Fruit fly (Drosophila melanogaster) whole organism, embryonic: ENCODE results near the gene CG12289.

Experiments used
- Ada2b ChIP-seq: fragments of 200-800 bp; sonication (Bioruptor generic); IDR thresholded peaks from 2 replicates; pipeline ENCODE4 v1.3.6; 2022; ENCODE audit warnings: missing biosample characterization, missing genetic modification characterization
- Atf3 ChIP-seq: fragments of 200-800 bp; sonication (Bioruptor generic); optimal IDR thresholded peaks from 3 replicates; lab custom pipeline; 2016; ENCODE audit warnings: missing biosample characterization, missing genetic modification characterization
- Atf6 ChIP-seq: fragments of 200-800 bp; sonication (Bioruptor generic); IDR thresholded peaks from 2 replicates; pipeline ENCODE4 v1.3.6; 2022; ENCODE audit warnings: missing biosample characterization, missing genetic modification characterization
- BEAF-32 ChIP-seq: fragments of 200-800 bp; sonication (Bioruptor generic); optimal IDR thresholded peaks from 3 replicates; lab custom pipeline; 2017; ENCODE audit warnings: missing biosample characterization, missing genetic modification characterization, mild to moderate bottlenecking, moderate library complexity, missing genetic modification reagents
- C15 ChIP-seq: fragments of 200-800 bp; sonication (Bioruptor generic); IDR thresholded peaks from 3 replicates; pipeline ENCODE4 v1.3.6; 2022; ENCODE audit warnings: missing biosample characterization, missing genetic modification characterization
- CG10565 ChIP-seq: fragments of 200-800 bp; sonication (Bioruptor generic); optimal IDR thresholded peaks from 3 replicates; lab custom pipeline; 2016; ENCODE audit warnings: missing biosample characterization, mild to moderate bottlenecking, missing genetic modification characterization
- CG10979 ChIP-seq: fragments of 200-800 bp; sonication (Bioruptor generic); optimal IDR thresholded peaks from 2 replicates; lab custom pipeline; 2018; ENCODE audit warnings: missing biosample characterization, mild to moderate bottlenecking, missing genetic modification characterization, moderate library complexity
- CG12104 ChIP-seq: fragments of 200-800 bp; sonication (Bioruptor generic); optimal IDR thresholded peaks from 3 replicates; lab custom pipeline; 2016; ENCODE audit warnings: missing biosample characterization, missing genetic modification characterization
- CG12236 ChIP-seq: fragments of 200-800 bp; sonication (Bioruptor generic); optimal IDR thresholded peaks from 2 replicates; lab custom pipeline; 2016; ENCODE audit warnings: missing biosample characterization, missing genetic modification characterization
- CG12659 ChIP-seq: fragments of 200-800 bp; sonication (Bioruptor generic); optimal IDR thresholded peaks from 3 replicates; lab custom pipeline; 2017; ENCODE audit warnings: mild to moderate bottlenecking, missing biosample characterization, missing genetic modification reagents, missing genetic modification characterization
- CG1647 ChIP-seq: fragments of 200-800 bp; sonication (Bioruptor generic); optimal IDR thresholded peaks from 3 replicates; lab custom pipeline; 2016; ENCODE audit warnings: missing biosample characterization, missing genetic modification characterization
- CG18764 ChIP-seq: fragments of 200-800 bp; sonication (Bioruptor generic); optimal IDR thresholded peaks from 3 replicates; lab custom pipeline; 2016; ENCODE audit warnings: missing biosample characterization, missing genetic modification characterization
- CG30020 ChIP-seq: fragments of 200-800 bp; optimal IDR thresholded peaks from 2 replicates; lab custom pipeline; 2019; ENCODE audit warnings: missing biosample characterization, mild to moderate bottlenecking, missing genetic modification characterization, moderate library complexity
- CG3407 ChIP-seq: fragments of 200-800 bp; sonication (Bioruptor generic); optimal IDR thresholded peaks from 2 replicates; lab custom pipeline; 2018; ENCODE audit warnings: missing biosample characterization, mild to moderate bottlenecking, missing genetic modification characterization
- CG42726 ChIP-seq: fragments of 200-800 bp; sonication (Bioruptor generic); IDR thresholded peaks from 2 replicates; pipeline ENCODE4 v1.3.6; 2022; ENCODE audit warnings: missing biosample characterization, missing genetic modification characterization; ENCODE audit not compliant: partially characterized antibody
- CG4328 ChIP-seq: fragments of 200-800 bp; sonication (Bioruptor generic); optimal IDR thresholded peaks from 3 replicates; lab custom pipeline; 2017; ENCODE audit warnings: missing biosample characterization, missing genetic modification reagents, missing genetic modification characterization
- CG4360 ChIP-seq: fragments of 200-800 bp; sonication (Bioruptor generic); IDR thresholded peaks from 2 replicates; pipeline ENCODE4 v1.3.6; 2022; ENCODE audit warnings: missing biosample characterization, missing genetic modification characterization
- CG4404 ChIP-seq: fragments of 200-800 bp; sonication (Bioruptor generic); IDR thresholded peaks from 2 replicates; pipeline ENCODE4 v1.3.6; 2022; ENCODE audit warnings: missing biosample characterization, missing genetic modification characterization
- CG4854 ChIP-seq: fragments of 200-800 bp; sonication (Bioruptor generic); optimal IDR thresholded peaks from 2 replicates; lab custom pipeline; 2016; ENCODE audit warnings: missing biosample characterization, missing genetic modification characterization, inconsistent platforms
- CG5180 ChIP-seq: fragments of 200-800 bp; sonication (Bioruptor generic); optimal IDR thresholded peaks from 3 replicates; lab custom pipeline; 2017; ENCODE audit warnings: missing biosample characterization, missing genetic modification characterization, mild to moderate bottlenecking, moderate library complexity, missing genetic modification reagents
- CG5245 ChIP-seq: fragments of 200-800 bp; sonication (Bioruptor generic); optimal IDR thresholded peaks from 3 replicates; lab custom pipeline; 2016; ENCODE audit warnings: missing biosample characterization, missing genetic modification characterization
- CG6175 ChIP-seq: fragments of 200-800 bp; sonication (Bioruptor generic); IDR thresholded peaks from 3 replicates; pipeline ENCODE4 v1.3.6; 2022; ENCODE audit warnings: missing biosample characterization, missing genetic modification characterization
- CG6854 ChIP-seq: fragments of 200-800 bp; sonication (Bioruptor generic); optimal IDR thresholded peaks from 3 replicates; lab custom pipeline; 2017; ENCODE audit warnings: missing biosample characterization, mild to moderate bottlenecking, missing genetic modification characterization
- CG7987 ChIP-seq: fragments of 200-800 bp; sonication (Bioruptor generic); optimal IDR thresholded peaks from 2 replicates; lab custom pipeline; 2018; ENCODE audit warnings: missing biosample characterization, mild to moderate bottlenecking, missing genetic modification characterization, moderate library complexity
- CG9609 ChIP-seq: fragments of 200-800 bp; sonication (Bioruptor generic); optimal IDR thresholded peaks from 3 replicates; lab custom pipeline; 2016; ENCODE audit warnings: missing biosample characterization, missing genetic modification characterization
- CHES-1-like ChIP-seq: fragments of 200-800 bp; sonication (Bioruptor generic); optimal IDR thresholded peaks from 2 replicates; lab custom pipeline; 2016; ENCODE audit warnings: missing biosample characterization, missing genetic modification characterization
- Camta ChIP-seq: fragments of 200-800 bp; sonication (Bioruptor generic); optimal IDR thresholded peaks from 2 replicates; lab custom pipeline; 2016; ENCODE audit warnings: missing biosample characterization, missing genetic modification characterization
- Deaf1 ChIP-seq: fragments of 200-800 bp; optimal IDR thresholded peaks from 3 replicates; lab custom pipeline; 2019; ENCODE audit warnings: missing biosample characterization, mild to moderate bottlenecking, missing genetic modification characterization, moderate library complexity
- Dip3 ChIP-seq: fragments of 200-800 bp; sonication (Bioruptor generic); optimal IDR thresholded peaks from 3 replicates; lab custom pipeline; 2016; ENCODE audit warnings: missing biosample characterization, missing genetic modification characterization
- Doc2 ChIP-seq: fragments of 200-800 bp; sonication (Bioruptor generic); IDR thresholded peaks from 2 replicates; pipeline ENCODE4 v1.3.6; 2022; ENCODE audit warnings: missing biosample characterization, missing genetic modification characterization
- E2f1 ChIP-seq: fragments of 200-800 bp; sonication (Bioruptor generic); IDR thresholded peaks from 2 replicates; pipeline ENCODE4 v1.3.6; 2022; ENCODE audit warnings: missing biosample characterization, missing genetic modification characterization
- Jarid2 ChIP-seq: fragments of 200-800 bp; sonication (Bioruptor generic); optimal IDR thresholded peaks from 3 replicates; lab custom pipeline; 2017; ENCODE audit warnings: mild to moderate bottlenecking, missing biosample characterization, missing genetic modification reagents, missing genetic modification characterization
- Oli ChIP-seq: fragments of 200-800 bp; sonication (Bioruptor generic); optimal IDR thresholded peaks from 2 replicates; lab custom pipeline; 2018; ENCODE audit warnings: missing biosample characterization, mild to moderate bottlenecking, missing genetic modification characterization, moderate library complexity
- Six4 ChIP-seq: fragments of 200-800 bp; sonication (Bioruptor generic); optimal IDR thresholded peaks from 2 replicates; lab custom pipeline; 2016; ENCODE audit warnings: missing biosample characterization, missing genetic modification characterization
- Taf1 ChIP-seq: fragments of 200-800 bp; sonication (Bioruptor generic); IDR thresholded peaks from 2 replicates; pipeline ENCODE4 v1.3.6; 2022; ENCODE audit warnings: missing biosample characterization, missing genetic modification characterization
- al ChIP-seq: fragments of 200-800 bp; sonication (Bioruptor generic); IDR thresholded peaks from 2 replicates; pipeline ENCODE4 v1.3.6; 2022; ENCODE audit warnings: missing biosample characterization, missing genetic modification characterization
- cas ChIP-seq: fragments of 200-800 bp; sonication (Bioruptor generic); IDR thresholded peaks from 2 replicates; pipeline ENCODE4 v1.3.6; 2022; ENCODE audit warnings: missing biosample characterization, missing genetic modification characterization
- dmrt11E ChIP-seq: fragments of 200-800 bp; sonication (Bioruptor generic); optimal IDR thresholded peaks from 3 replicates; lab custom pipeline; 2018; ENCODE audit warnings: missing biosample characterization, mild to moderate bottlenecking, missing genetic modification characterization, moderate library complexity
- dpn ChIP-seq, 2 experiments: fragments of 200-800 bp; sonication (Bioruptor generic); optimal IDR thresholded peaks; 3 replicates each; lab custom pipeline; 2016; ENCODE audit warnings: missing biosample characterization in 2 of 2, missing genetic modification characterization in 2 of 2
- fu2 ChIP-seq: fragments of 200-800 bp; sonication (Bioruptor generic); optimal IDR thresholded peaks from 2 replicates; lab custom pipeline; 2016; ENCODE audit warnings: missing biosample characterization, missing genetic modification characterization
- gfzf ChIP-seq: fragments of 200-800 bp; sonication (Bioruptor generic); optimal IDR thresholded peaks from 2 replicates; lab custom pipeline; 2016; ENCODE audit warnings: missing biosample characterization, mild to moderate bottlenecking, missing genetic modification characterization, moderate library complexity
- hkb ChIP-seq, 2 experiments: fragments of 200-800 bp in 1 of 2; fragments of >200 bp in 1 of 2; sonication (Bioruptor generic) in 1 of 2; IDR thresholded peaks in 1 of 2; optimal IDR thresholded peaks in 1 of 2; 2 replicates each; pipeline versions ENCODE4 v1.3.6 to Lab custom; 2017 to 2022; ENCODE audit warnings: missing biosample characterization in 1 of 2, missing genetic modification characterization in 1 of 2
- lilli ChIP-seq: fragments of 200-800 bp; sonication (Bioruptor generic); optimal IDR thresholded peaks from 3 replicates; lab custom pipeline; 2016; ENCODE audit warnings: missing biosample characterization, missing genetic modification characterization
- nerfin-1 ChIP-seq: fragments of 200-800 bp; sonication (Bioruptor generic); optimal IDR thresholded peaks from 3 replicates; lab custom pipeline; 2019; ENCODE audit warnings: missing biosample characterization, mild to moderate bottlenecking, missing genetic modification characterization, moderate library complexity
- p53 ChIP-seq: fragments of 200-800 bp; sonication (Bioruptor generic); optimal IDR thresholded peaks from 2 replicates; lab custom pipeline; 2016; ENCODE audit warnings: missing biosample characterization, missing genetic modification characterization
- pzg ChIP-seq: fragments of 200-800 bp; sonication (Bioruptor generic); optimal IDR thresholded peaks from 3 replicates; lab custom pipeline; 2018; ENCODE audit warnings: missing biosample characterization, mild to moderate bottlenecking, missing genetic modification characterization, moderate library complexity
- sc ChIP-seq, 3 experiments: fragments of >200 bp in 2 of 3; fragments of 200-800 bp in 1 of 3; sonication (Bioruptor generic) in 1 of 3; optimal IDR thresholded peaks; 2 replicates in 2 of 3; 3 replicates in 1 of 3; lab custom pipeline; 2017; ENCODE audit warnings: mild to moderate bottlenecking in 1 of 3, missing biosample characterization in 1 of 3, missing genetic modification characterization in 1 of 3, missing genetic modification reagents in 1 of 3
- stwl ChIP-seq: fragments of 200-800 bp; sonication (Bioruptor generic); optimal IDR thresholded peaks from 3 replicates; lab custom pipeline; 2018; ENCODE audit warnings: missing biosample characterization, mild to moderate bottlenecking, missing genetic modification characterization, moderate library complexity
- tap ChIP-seq: fragments of 200-800 bp; optimal IDR thresholded peaks from 3 replicates; lab custom pipeline; 2019; ENCODE audit warnings: missing biosample characterization, mild to moderate bottlenecking, missing genetic modification characterization, moderate library complexity
- trem ChIP-seq: fragments of 200-800 bp; optimal IDR thresholded peaks from 3 replicates; lab custom pipeline; 2019; ENCODE audit warnings: missing biosample characterization, mild to moderate bottlenecking, missing genetic modification characterization, moderate library complexity

CG12289 gene

dm6 chr3L:11422338-11422802, 35.9 kb downstream of the CG12289 start (continued):
- TF ChIP-seq CG4404 (GFP tag; lab: Robert Waterston, UW) (peak; percentile 83), Atf3 (peak; percentile 54), CG10979 (tag; lab: Kevin White, UChicago) (peak; percentile 92), CG4328 (GFP tag; lab: Kevin White, UChicago) (peak; percentile 43), cas (GFP tag; lab: Robert Waterston, UW) (no peak), CG42726 (GFP tag; lab: Robert Waterston, UW) (no peak), dmrt11E (tag; lab: Kevin White, UChicago) (peak; percentile 88), CG5180 (GFP tag; lab: Kevin White, UChicago) (peak; percentile 57), gfzf (GFP tag; lab: Kevin White, UChicago) (no peak), pzg (GFP tag; lab: Kevin White, UChicago) (no peak), CG5245 (GFP tag; lab: Kevin White, UChicago) (peak; percentile 69), CG12236 (peak; percentile 23), Dip3 (GFP tag; lab: Kevin White, UChicago) (no peak), C15 (GFP tag; lab: Robert Waterston, UW) (no peak), CG10565 (GFP tag; lab: Kevin White, UChicago) (peak; percentile 8), stwl (tag; lab: Kevin White, UChicago) (peak; percentile 33), CG18764 (GFP tag; lab: Kevin White, UChicago) (peak; percentile 61), CHES-1-like (GFP tag; lab: Kevin White, UChicago) (peak; percentile 44), fu2 (GFP tag; lab: Kevin White, UChicago) (no peak), p53 (GFP tag; lab: Kevin White, UChicago) (no peak), E2f1 (GFP tag; lab: Robert Waterston, UW) (peak; percentile 69), Deaf1 (tag; lab: Kevin White, UChicago) (no peak), trem (peak; percentile 89), CG7987 (no peak), BEAF-32 (GFP tag; lab: Kevin White, UChicago) (no peak), CG3407 (GFP tag; lab: Kevin White, UChicago) (peak; percentile 57), CG9609 (no peak), CG12104 (GFP tag; lab: Kevin White, UChicago) (peak; percentile 39), CG4360 (peak; percentile 54; the same call in 1 of the 2 replicates), al (GFP tag; lab: Robert Waterston, UW) (no peak), Six4 (GFP tag; lab: Kevin White, UChicago) (peak; percentile 33), tap (tag; lab: Kevin White, UChicago) (peak; percentile 16), Doc2 (GFP tag; lab: Robert Waterston, UW) (no peak), Camta (GFP tag; lab: Kevin White, UChicago) (peak; percentile 14), CG1647 (GFP tag; lab: Kevin White, UChicago) (no peak), hkb (optimal IDR thresholded peaks at IDR 0.05; lab: Kevin White, UChicago) (no peak), hkb (GFP tag; IDR thresholded peaks at IDR 0.05; lab: Robert Waterston, UW) (peak; percentile 85), Ada2b (GFP tag; lab: Robert Waterston, UW) (peak; percentile 69), CG6175 (GFP tag; lab: Robert Waterston, UW) (0 out of 3 replicates have a peak, but pooled peaks have one; percentile 29), Taf1 (GFP tag; lab: Robert Waterston, UW) (no peak), CG4854 (GFP tag; lab: Kevin White, UChicago) (peak; percentile 45), Atf6 (GFP tag; lab: Robert Waterston, UW) (peak; percentile 81), dpn (GFP tag; optimal IDR thresholded peaks at IDR 0.05; lab: Kevin White, UChicago) (peak; percentile 29 to 59), sc (optimal IDR thresholded peaks at IDR 0.05; lab: Kevin White, UChicago) (no peak), sc (GFP tag; optimal IDR thresholded peaks at IDR 0.05; lab: Kevin White, UChicago) (peak; percentile 64), nerfin-1 (tag; lab: Kevin White, UChicago) (peak; percentile 66), Oli (tag; lab: Kevin White, UChicago) (peak; percentile 71), CG12659 (GFP tag; lab: Kevin White, UChicago) (peak; percentile 59), lilli (peak; percentile 42), Jarid2 (GFP tag; lab: Kevin White, UChicago) (no peak), CG6854 (GFP tag; lab: Kevin White, UChicago) (peak; percentile 59), CG30020 (tag; lab: Kevin White, UChicago) (peak; percentile 26)
